Worm (Caenorhabditis elegans) whole organism, L4/young adult: ENCODE data around the gene gtl-2.

ENCODE experiments used
- dao-5 ChIP-seq: sonication (generic microtip); optimal IDR thresholded peaks from 2 replicates; lab custom pipeline; 2016; ENCODE audit warnings: missing genotype, missing genetic modification characterization, moderate library complexity, missing compliant biosample characterization
- him-1 ChIP-seq: sonication (generic microtip); optimal IDR thresholded peaks from 2 replicates; lab custom pipeline; 2016; ENCODE audit warnings: missing genotype, missing genetic modification reagents, missing genetic modification characterization, missing compliant biosample characterization

DNA sequence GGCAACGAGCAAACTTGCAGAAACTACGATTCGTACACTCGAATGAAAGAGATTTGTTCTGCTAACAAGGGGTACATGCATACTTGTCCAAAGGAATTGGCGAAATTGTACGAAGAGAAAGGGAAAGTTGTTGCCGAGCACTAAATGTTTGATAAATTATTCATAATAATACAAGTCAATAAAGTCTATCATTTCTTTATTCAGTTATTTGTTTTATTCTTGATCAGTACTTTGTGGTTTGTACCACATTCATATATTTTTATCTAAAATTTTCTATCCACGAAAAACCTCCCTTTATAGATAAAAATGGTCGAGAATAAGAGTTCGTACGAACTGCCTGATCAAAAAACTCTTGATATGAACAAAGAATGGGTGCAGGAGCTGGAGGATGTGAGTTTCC, 47.2 kb downstream of the gtl-2 start, which contains the start of gene edg-1:
- no peak for TF ChIP-seq him-1 (tag; lab: Kevin White, UChicago)
- no peak for TF ChIP-seq dao-5
